Worm (Caenorhabditis elegans) whole organism, L1 larva: Measurements from ENCODE around the gene scly-1.

Source experiments
- C04F5.9 ChIP-seq: sonication (generic microtip); optimal IDR thresholded peaks from 2 replicates; lab custom pipeline; 2016; ENCODE audit warnings: missing genetic modification characterization, missing compliant biosample characterization
- aha-1 ChIP-seq: fragments of 150-350 bp; optimal IDR thresholded peaks from 2 replicates; lab custom pipeline; 2014; ENCODE audit warnings: missing biosample characterization, missing genetic modification characterization
- alr-1 ChIP-seq: fragments of 200-800 bp; sonication (Bioruptor generic); optimal IDR thresholded peaks from 2 replicates; lab custom pipeline; 2018; ENCODE audit warnings: borderline replicate concordance, mild to moderate bottlenecking, missing genetic modification characterization, missing compliant biosample characterization
- aly-2 ChIP-seq: fragments of 150-350 bp; optimal IDR thresholded peaks from 2 replicates; lab custom pipeline; 2014; ENCODE audit warnings: missing biosample characterization, missing genetic modification characterization
- ama-1 ChIP-seq: fragments of 150-350 bp; optimal IDR thresholded peaks from 2 replicates; lab custom pipeline; 2014
- blmp-1 ChIP-seq: fragments of 150-350 bp; optimal IDR thresholded peaks from 2 replicates; lab custom pipeline; 2014; ENCODE audit warnings: missing biosample characterization, missing genetic modification characterization
- ces-1 ChIP-seq: fragments of 150-350 bp; optimal IDR thresholded peaks from 2 replicates; lab custom pipeline; 2014; ENCODE audit warnings: missing biosample characterization, missing genetic modification reagents, missing genetic modification characterization
- dpl-1 ChIP-seq, 3 experiments: fragments of 150-350 bp in 2 of 3; sonication (generic microtip) in 1 of 3; optimal IDR thresholded peaks; 2 replicates each; lab custom pipeline; 2014 to 2017; ENCODE audit warnings: missing biosample characterization in 3 of 3, missing genetic modification characterization in 3 of 3, missing genetic modification reagents in 3 of 3
- dsc-1 ChIP-seq: sonication (generic microtip); optimal IDR thresholded peaks from 2 replicates; lab custom pipeline; 2016; ENCODE audit warnings: mild to moderate bottlenecking, missing genetic modification characterization, missing compliant biosample characterization
- efl-1 ChIP-seq, 4 experiments: fragments of 150-350 bp; optimal IDR thresholded peaks in 3 of 4; peaks in 1 of 4; 1 replicate in 1 of 4; 2 replicates in 3 of 4; lab custom pipeline; 2014; ENCODE audit warnings: missing biosample characterization in 2 of 4, missing genetic modification characterization in 2 of 4, missing genetic modification reagents in 2 of 4
- elt-2 ChIP-seq: sonication (generic microtip); optimal IDR thresholded peaks from 2 replicates; lab custom pipeline; 2016; ENCODE audit warnings: missing genetic modification characterization, mild to moderate bottlenecking, inconsistent platforms, missing compliant biosample characterization, missing genetic modification reagents
- fkh-10 ChIP-seq: sonication (generic microtip); optimal IDR thresholded peaks from 2 replicates; lab custom pipeline; 2017; ENCODE audit warnings: missing biosample characterization, missing genetic modification reagents, missing genetic modification characterization
- fkh-4 ChIP-seq: sonication (generic microtip); optimal IDR thresholded peaks from 2 replicates; lab custom pipeline; 2016; ENCODE audit warnings: missing compliant biosample characterization, missing genetic modification characterization, borderline replicate concordance
- fkh-8 ChIP-seq: sonication (generic microtip); optimal IDR thresholded peaks from 2 replicates; lab custom pipeline; 2016; ENCODE audit warnings: mild to moderate bottlenecking, missing genetic modification characterization, missing compliant biosample characterization
- hlh-17 ChIP-seq: fragments of 200-800 bp; sonication (Bioruptor generic); optimal IDR thresholded peaks from 2 replicates; lab custom pipeline; 2018; ENCODE audit warnings: missing genetic modification characterization, mild to moderate bottlenecking, missing compliant biosample characterization, moderate library complexity, borderline replicate concordance
- lin-13 ChIP-seq: fragments of 150-350 bp; optimal IDR thresholded peaks from 2 replicates; lab custom pipeline; 2014; ENCODE audit warnings: missing biosample characterization, missing genetic modification reagents, missing genetic modification characterization
- lin-14 ChIP-seq: fragments of 200-800 bp; sonication (Bioruptor generic); optimal IDR thresholded peaks from 2 replicates; lab custom pipeline; 2018; ENCODE audit warnings: mild to moderate bottlenecking, missing genetic modification characterization, moderate library complexity, missing compliant biosample characterization
- mdl-1 ChIP-seq, 2 experiments: fragments of 150-350 bp; optimal IDR thresholded peaks; 2 replicates each; lab custom pipeline; 2014 to 2017; ENCODE audit warnings: missing biosample characterization in 2 of 2, missing genetic modification characterization in 2 of 2, inconsistent platforms in 1 of 2
- nhr-11 ChIP-seq: fragments of 150-350 bp; optimal IDR thresholded peaks from 2 replicates; lab custom pipeline; 2014; ENCODE audit warnings: missing biosample characterization, missing genetic modification characterization
- nhr-20 ChIP-seq: sonication (generic microtip); optimal IDR thresholded peaks from 2 replicates; lab custom pipeline; 2016; ENCODE audit warnings: mild to moderate bottlenecking, missing genetic modification characterization, missing compliant biosample characterization
- nhr-47 ChIP-seq: sonication (generic microtip); optimal IDR thresholded peaks from 2 replicates; lab custom pipeline; 2016; ENCODE audit warnings: mild to moderate bottlenecking, missing genetic modification characterization, moderate library complexity, missing compliant biosample characterization
- nhr-71 ChIP-seq: sonication (generic microtip); optimal IDR thresholded peaks from 2 replicates; lab custom pipeline; 2016; ENCODE audit warnings: mild to moderate bottlenecking, missing genetic modification characterization, moderate library complexity, missing compliant biosample characterization
- nhr-77 ChIP-seq: fragments of 150-350 bp; optimal IDR thresholded peaks from 2 replicates; lab custom pipeline; 2014; ENCODE audit warnings: missing biosample characterization, missing genetic modification characterization
- nhr-84 ChIP-seq: sonication (generic microtip); optimal IDR thresholded peaks from 2 replicates; lab custom pipeline; 2017; ENCODE audit warnings: missing biosample characterization, missing genetic modification characterization
- nhr-85 ChIP-seq: sonication (generic microtip); peaks from one replicate; lab custom pipeline; 2016; ENCODE audit warnings: missing genetic modification characterization, inconsistent platforms, missing compliant biosample characterization
- nhr-90 ChIP-seq: sonication (generic microtip); optimal IDR thresholded peaks from 2 replicates; lab custom pipeline; 2016; ENCODE audit warnings: mild to moderate bottlenecking, missing genetic modification characterization, missing compliant biosample characterization; ENCODE audit not compliant: poor library complexity
- pax-3 ChIP-seq: fragments of 200-800 bp; sonication (Bioruptor generic); optimal IDR thresholded peaks from 2 replicates; lab custom pipeline; 2018; ENCODE audit warnings: mild to moderate bottlenecking, missing genetic modification characterization, moderate library complexity, missing compliant biosample characterization
- rnt-1 ChIP-seq: sonication (generic microtip); optimal IDR thresholded peaks from 2 replicates; lab custom pipeline; 2016; ENCODE audit warnings: mild to moderate bottlenecking, missing genetic modification characterization, moderate library complexity, missing compliant biosample characterization
- skn-1 ChIP-seq: fragments of 150-350 bp; optimal IDR thresholded peaks from 2 replicates; lab custom pipeline; 2014; ENCODE audit warnings: missing biosample characterization, missing genetic modification characterization
- snu-23 ChIP-seq: sonication (generic microtip); optimal IDR thresholded peaks from 2 replicates; lab custom pipeline; 2016; ENCODE audit warnings: missing genetic modification characterization, missing compliant biosample characterization
- sptf-1 ChIP-seq: fragments of 150-350 bp; optimal IDR thresholded peaks from 2 replicates; lab custom pipeline; 2014; ENCODE audit warnings: missing biosample characterization, missing genetic modification characterization
- xbp-1 ChIP-seq: sonication (generic microtip); optimal IDR thresholded peaks from 2 replicates; lab custom pipeline; 2016; ENCODE audit warnings: missing genetic modification characterization, missing compliant biosample characterization
- zag-1 ChIP-seq: fragments of 150-350 bp; optimal IDR thresholded peaks from 2 replicates; lab custom pipeline; 2014; ENCODE audit warnings: missing biosample characterization, missing genetic modification characterization
- ztf-11 ChIP-seq, 2 experiments: sonication (generic microtip); optimal IDR thresholded peaks; 2 replicates each; lab custom pipeline; 2016 to 2017; ENCODE audit warnings: missing genetic modification characterization in 2 of 2, missing biosample characterization in 1 of 2, missing compliant biosample characterization in 1 of 2

scly-1 gene

DNA sequence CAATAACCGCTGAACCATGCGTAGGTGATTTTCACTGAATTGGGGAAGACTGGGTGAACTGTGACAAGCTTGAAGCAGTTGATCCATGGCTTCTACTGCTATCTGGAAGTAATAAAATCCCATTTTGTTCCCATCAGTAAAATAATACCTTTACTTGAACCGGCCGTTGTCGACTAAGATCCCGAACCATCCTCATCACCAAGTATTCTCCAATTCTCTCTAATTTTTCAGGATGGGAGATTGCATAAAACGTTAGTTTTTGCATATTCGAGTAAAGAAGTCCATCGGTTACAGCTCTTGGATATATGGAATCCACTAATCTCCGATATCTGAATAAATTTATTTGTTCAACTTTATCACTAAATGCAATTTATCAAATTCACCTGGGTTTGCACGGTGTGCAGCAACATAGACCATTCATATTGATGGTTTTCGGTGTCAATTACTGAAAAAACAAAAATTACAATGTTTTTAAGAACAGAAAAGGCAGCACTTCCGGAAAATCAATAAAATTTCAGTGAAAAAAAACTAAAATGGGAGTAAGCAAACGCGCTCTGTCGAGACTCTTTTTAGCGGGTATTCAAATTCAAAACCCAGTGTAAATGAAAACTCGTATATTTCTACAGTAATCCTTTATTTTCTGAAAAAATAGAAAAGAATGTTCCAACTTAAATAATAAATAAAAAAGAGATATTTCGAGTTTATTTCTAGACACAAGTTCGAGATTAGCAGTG, 39.9 kb upstream of the scly-1 start, which contains the start of gene efr-3 (continued):
- TF ChIP-seq elt-2, result no peak
- TF ChIP-seq blmp-1, result peak; percentile 31
- TF ChIP-seq aly-2, result no peak
- peak; percentile 40 for TF ChIP-seq skn-1 (tag; lab: Kevin White, UChicago)
- TF ChIP-seq dpl-1 (GFP tag; optimal IDR thresholded peaks at IDR 0.05; lab: Kevin White, UChicago), result peak; percentile 89 to 95 (median 93)
- TF ChIP-seq ama-1 (lab: Kevin White, UChicago), result no peak
- TF ChIP-seq ces-1, result no peak
- no peak for TF ChIP-seq lin-13 (GFP tag; lab: Kevin White, UChicago)
- TF ChIP-seq ztf-11 (tag; optimal IDR thresholded peaks at IDR 0.05; lab: Kevin White, UChicago), result no peak
- TF ChIP-seq alr-1 (tag; lab: Kevin White, UChicago), result no peak
- no peak for TF ChIP-seq dsc-1 (tag; lab: Kevin White, UChicago)
- peak; percentile 38 for TF ChIP-seq nhr-20 (tag; lab: Kevin White, UChicago)
- peak; percentile 18 for TF ChIP-seq nhr-11

ce11 chrII:6311888-6312287, 31.0 kb upstream of the scly-1 start:
- TF ChIP-seq aha-1 (tag; lab: Kevin White, UChicago) (no peak), efl-1 (optimal IDR thresholded peaks at IDR 0.05; lab: Kevin White, UChicago) (no peak), efl-1 (GFP tag; optimal IDR thresholded peaks at IDR 0.05 in 1 of 2; lab: Kevin White, UChicago) (peak in 1 of 2 experiments; percentile 55)

- TF ChIP-seq nhr-77 (tag; lab: Kevin White, UChicago), result no peak
- no peak for TF ChIP-seq hlh-17 (GFP tag; lab: Kevin White, UChicago)
- no peak for TF ChIP-seq nhr-85
- no peak for TF ChIP-seq fkh-4
- peak; percentile 69 for TF ChIP-seq fkh-8
- peak; percentile 7 for TF ChIP-seq lin-14 (GFP tag; lab: Kevin White, UChicago)
- no peak for TF ChIP-seq snu-23
- no peak for TF ChIP-seq C04F5.9 (tag; lab: Kevin White, UChicago)
- TF ChIP-seq zag-1 (tag; lab: Kevin White, UChicago), result no peak
- peak; percentile 10 for TF ChIP-seq nhr-47 (tag; lab: Kevin White, UChicago)
- no peak for TF ChIP-seq nhr-84 (tag; lab: Kevin White, UChicago)
- TF ChIP-seq fkh-10 (GFP tag; lab: Kevin White, UChicago), result peak; percentile 46
- TF ChIP-seq pax-3 (tag; lab: Kevin White, UChicago), result peak; percentile 21
- no peak for TF ChIP-seq nhr-90
- peak; percentile 51 for TF ChIP-seq nhr-71 (tag; lab: Kevin White, UChicago)
- no peak for TF ChIP-seq xbp-1 (tag; lab: Kevin White, UChicago)
Measured at ce11 chrII:6311459-6311858, 30.6 kb upstream of the scly-1 start.

DNA sequence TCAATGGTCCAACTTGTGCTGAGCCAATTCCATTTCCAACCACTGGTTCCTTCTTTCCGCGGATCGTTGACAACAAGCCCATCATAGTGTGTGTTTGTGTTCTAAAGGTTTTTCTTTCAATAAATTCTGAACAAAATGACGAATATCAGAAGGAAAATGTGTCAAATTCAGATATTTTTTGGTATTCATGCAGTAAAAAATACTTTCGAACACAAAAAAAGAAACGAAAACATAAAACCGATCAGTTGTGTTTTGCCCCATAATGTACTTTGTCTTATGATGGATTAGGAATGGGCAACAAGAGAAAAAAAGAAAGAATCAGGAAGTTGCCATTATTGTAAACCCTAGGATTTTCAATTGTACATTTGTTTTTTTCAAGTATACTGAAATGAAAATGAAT, 28.3 kb upstream of the scly-1 start, which contains the start of gene glb-10:
Gene glb-10, minus strand, starts transcription at position 101 of the 400 bp plus-strand sequence.
- TF ChIP-seq aly-2, result no peak
- no peak for TF ChIP-seq sptf-1 (tag; lab: Kevin White, UChicago)
- TF ChIP-seq fkh-4, result no peak
- no peak for TF ChIP-seq mdl-1 (tag; optimal IDR thresholded peaks at IDR 0.05; lab: Kevin White, UChicago)

- TF ChIP-seq rnt-1 (tag; lab: Kevin White, UChicago), result no peak
- no peak for TF ChIP-seq nhr-11
Measured at ce11 chrII:6306125-6306524, 25.2 kb upstream of the scly-1 start, which contains the start of gene C29F5.8. Gene C29F5.8 (plus strand): TSS chrII:6306425.
